Fruit fly (Drosophila melanogaster) whole organism, embryonic: ENCODE measurements around the gene CG10874.

Source experiments
- Neu2 ChIP-seq: fragments of 200-800 bp; sonication (Bioruptor generic); optimal IDR thresholded peaks from 3 replicates; lab custom pipeline; 2016; ENCODE audit warnings: missing biosample characterization, missing genetic modification characterization, borderline replicate concordance
- Stat92E ChIP-seq, 3 experiments: fragments of >200 bp in 2 of 3; fragments of 200-800 bp in 1 of 3; sonication (Bioruptor generic) in 1 of 3; optimal IDR thresholded peaks; 2 replicates each; lab custom pipeline; 2017 to 2019; ENCODE audit warnings: missing biosample characterization in 3 of 3, missing genetic modification characterization in 3 of 3, mild to moderate bottlenecking in 1 of 3, moderate library complexity in 1 of 3
- kay ChIP-seq: fragments of 200-800 bp; sonication (Bioruptor generic); optimal IDR thresholded peaks from 2 replicates; lab custom pipeline; 2016; ENCODE audit warnings: missing biosample characterization, missing genetic modification characterization

DNA sequence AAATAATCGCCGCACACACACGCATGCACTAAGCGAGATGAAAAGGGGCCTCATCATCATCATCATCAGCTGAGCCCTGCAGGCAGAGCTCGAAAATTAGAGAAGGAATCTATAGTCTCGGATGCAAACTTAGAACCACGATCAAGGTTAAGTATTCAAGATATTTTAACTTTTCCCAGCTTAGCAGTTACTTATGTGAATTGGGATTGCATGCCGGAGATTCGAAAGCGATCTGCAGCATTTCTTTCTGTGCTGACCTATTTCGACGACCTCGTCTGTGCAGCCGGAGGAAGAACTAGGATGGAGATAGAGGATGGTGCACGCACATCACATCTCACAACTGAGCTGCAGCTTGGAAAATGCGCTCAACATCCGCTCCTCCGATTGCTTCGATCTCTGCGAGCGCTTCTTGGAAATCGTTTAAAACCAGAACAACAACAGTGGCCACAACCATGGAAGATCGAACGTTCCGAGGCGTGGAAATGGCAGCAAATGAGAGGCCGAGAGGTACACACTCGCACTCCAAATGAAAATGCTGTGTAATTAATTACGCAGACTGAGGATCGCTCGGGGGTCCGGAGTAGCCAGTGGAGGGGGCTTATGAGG lies 9.3 kb downstream of the CG10874 start:
- TF ChIP-seq Stat92E (GFP tag; optimal IDR thresholded peaks at IDR 0.05; lab: Kevin White, UChicago) = peak in 1 of 3 experiments; percentile 94
- TF ChIP-seq Neu2 (GFP tag; lab: Kevin White, UChicago) = peak; percentile 14
- peak; percentile 2 for TF ChIP-seq kay (GFP tag; lab: Kevin White, UChicago)
